Fruit fly (Drosophila melanogaster) whole organism, wandering third instar larva: ENCODE data around the gene klu.

Experiments used
- Abd-B ChIP-seq: fragments of >200 bp; optimal IDR thresholded peaks from 2 replicates; lab custom pipeline; 2017; ENCODE audit warnings: missing biosample characterization, missing genetic modification characterization
- Dfd ChIP-seq: fragments of >200 bp; optimal IDR thresholded peaks from 2 replicates; lab custom pipeline; 2017; ENCODE audit warnings: missing biosample characterization, missing genetic modification characterization
- HLH106 ChIP-seq: fragments of 200-800 bp; optimal IDR thresholded peaks from 3 replicates; lab custom pipeline; 2019; ENCODE audit warnings: missing biosample characterization, mild to moderate bottlenecking, missing genetic modification characterization, moderate library complexity
- Hr78 ChIP-seq: fragments of >200 bp; optimal IDR thresholded peaks from 2 replicates; lab custom pipeline; 2017; ENCODE audit warnings: missing biosample characterization, missing genetic modification characterization
- Mio ChIP-seq: sonication (Bioruptor generic); optimal IDR thresholded peaks from 2 replicates; lab custom pipeline; 2016; ENCODE audit warnings: missing biosample characterization, missing genetic modification characterization
- Myc ChIP-seq: fragments of >200 bp; optimal IDR thresholded peaks from 2 replicates; lab custom pipeline; 2017
- OdsH ChIP-seq: fragments of 200-800 bp; sonication (Bioruptor generic); optimal IDR thresholded peaks from 2 replicates; lab custom pipeline; 2016; ENCODE audit warnings: missing biosample characterization, mild to moderate bottlenecking, missing genetic modification characterization
- Sp1 ChIP-seq: fragments of 200-800 bp; sonication (Bioruptor generic); optimal IDR thresholded peaks from 3 replicates; lab custom pipeline; 2019; ENCODE audit warnings: missing biosample characterization, mild to moderate bottlenecking, missing genetic modification characterization, moderate library complexity
- dsf ChIP-seq: sonication (Bioruptor generic); optimal IDR thresholded peaks from 2 replicates; lab custom pipeline; 2016; ENCODE audit warnings: missing biosample characterization, missing genetic modification characterization, borderline replicate concordance
- foxo ChIP-seq, 2 experiments: fragments of 200-800 bp; sonication (Bioruptor generic); optimal IDR thresholded peaks; 2 replicates in 1 of 2; 3 replicates in 1 of 2; lab custom pipeline; 2016 to 2017; ENCODE audit warnings: missing biosample characterization in 2 of 2, missing genetic modification characterization in 2 of 2
- h ChIP-seq: fragments of 200-800 bp; sonication (Bioruptor generic); optimal IDR thresholded peaks from 3 replicates; lab custom pipeline; 2016; ENCODE audit warnings: missing biosample characterization, mild to moderate bottlenecking, missing genetic modification characterization
- psq ChIP-seq: fragments of 200-800 bp; sonication (Bioruptor generic); optimal IDR thresholded peaks from 3 replicates; lab custom pipeline; 2017; ENCODE audit warnings: missing biosample characterization, mild to moderate bottlenecking, missing genetic modification characterization, moderate library complexity
- usp ChIP-seq: fragments of >200 bp; optimal IDR thresholded peaks from 2 replicates; lab custom pipeline; 2017; ENCODE audit warnings: missing biosample characterization, missing genetic modification characterization

DNA sequence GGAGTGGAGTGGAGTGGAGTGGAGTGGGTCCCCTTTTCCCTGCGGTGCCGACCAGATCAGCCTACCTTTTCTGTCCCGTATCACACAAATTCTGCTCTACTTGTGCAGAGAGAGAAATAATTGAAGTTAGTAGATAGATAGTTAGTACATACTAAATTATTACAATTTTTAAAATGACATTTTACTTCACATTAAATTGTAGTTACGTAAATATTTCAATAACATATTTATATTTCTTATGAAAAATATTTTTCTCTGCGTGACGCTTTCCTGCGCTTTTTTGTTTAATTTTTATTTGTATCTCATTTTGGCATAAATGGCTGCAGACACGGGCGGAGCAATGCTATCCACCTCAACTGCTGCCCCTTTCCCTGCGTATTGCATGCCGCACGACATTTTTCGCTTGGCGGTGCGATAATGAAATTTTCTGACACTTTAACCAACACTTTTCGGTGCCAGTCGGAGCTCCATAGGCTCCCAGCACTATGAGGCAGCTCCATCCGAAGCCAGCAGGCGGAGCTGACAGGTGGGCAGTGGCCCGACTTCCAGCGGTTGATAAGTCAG is 62.2 kb downstream of the klu start:
- TF ChIP-seq Mio, result no peak
- no peak for TF ChIP-seq h
- no peak for TF ChIP-seq psq (GFP tag; lab: Kevin White, UChicago)
- no peak for TF ChIP-seq usp (GFP tag; lab: Kevin White, UChicago)
- TF ChIP-seq HLH106, result no peak
- TF ChIP-seq Abd-B (GFP tag; lab: Kevin White, UChicago), result no peak
- TF ChIP-seq Sp1 (GFP tag; lab: Kevin White, UChicago), result no peak
- no peak for TF ChIP-seq foxo (GFP tag; optimal IDR thresholded peaks at IDR 0.05; lab: Kevin White, UChicago)
- no peak for TF ChIP-seq OdsH
- no peak for TF ChIP-seq Hr78
- TF ChIP-seq Dfd (GFP tag; lab: Kevin White, UChicago), result no peak
- TF ChIP-seq dsf (GFP tag; lab: Kevin White, UChicago), result no peak
- TF ChIP-seq Myc (lab: Kevin White, UChicago), result no peak
